Worm (Caenorhabditis elegans): ENCODE results near the gene T25G12.11.

ce11 chrX:17197824-17198223, 39.5 kb downstream of the T25G12.11 start:
- TF ChIP-seq nhr-41 (GFP tag; IDR thresholded peaks at IDR 0.05): no peak
- TF ChIP-seq nhr-237 (tag; optimal IDR thresholded peaks at IDR 0.05): no peak
- peak; percentile 56 for TF ChIP-seq aha-1 (tag)
- no peak for TF ChIP-seq nhr-111 (GFP tag; optimal IDR thresholded peaks at IDR 0.05)
- TF ChIP-seq zip-11 (GFP tag; IDR thresholded peaks at IDR 0.05): no peak
- TF ChIP-seq F49E8.2 (tag; optimal IDR thresholded peaks at IDR 0.05; ENCODE audit: borderline replicate concordance): no peak
- peak; percentile 18 for TF ChIP-seq mep-1 (tag; optimal IDR thresholded peaks at IDR 0.05)
- TF ChIP-seq hlh-30 (tag; optimal IDR thresholded peaks at IDR 0.05; ENCODE audit: insufficient read depth): peak; percentile 34
- no peak for TF ChIP-seq ztf-11 (tag; optimal IDR thresholded peaks at IDR 0.05)
- no peak for TF ChIP-seq daf-16 (GFP tag; optimal IDR thresholded peaks at IDR 0.05)
- TF ChIP-seq daf-16 (tag; optimal IDR thresholded peaks at IDR 0.05): peak; percentile 68
- TF ChIP-seq pqm-1 (tag; optimal IDR thresholded peaks at IDR 0.05): peak; percentile 21

Data from whole organism, L4 larva.